ENCODE assay signal across 4 fruit fly cellular contexts in the genomic region with DNA sequence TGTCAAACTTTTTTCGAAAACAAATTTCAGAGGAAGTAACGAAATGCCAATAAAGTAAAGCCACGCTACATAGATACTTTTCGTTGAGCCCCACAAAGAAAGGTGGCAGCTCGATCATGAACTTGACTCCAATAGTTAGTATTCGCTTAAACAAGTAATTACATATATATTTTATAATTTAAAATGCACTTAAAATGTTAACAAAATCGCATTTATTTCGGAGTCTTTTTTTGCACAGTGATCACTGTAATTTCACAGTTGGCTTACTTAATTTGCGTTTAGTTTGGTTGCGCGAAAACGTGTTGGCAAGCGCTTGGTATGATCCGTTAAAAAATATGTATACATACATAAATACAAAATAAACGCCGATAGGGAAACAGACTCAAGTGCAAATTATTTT.
TF ChIP-seq lines count a peak whose summit lies in the region.

No protein-coding gene starts in this region.

- TF ChIP-seq CTCF in whole organism, embryonic (GFP tag; optimal IDR thresholded peaks at IDR 0.05; lab: Kevin White, UChicago) = no peak

TF ChIP-seq in whole organism, adult, 20 proteins besides CTCF, POLR2A, EP300 and RAD21:
- peak; percentile 12 for TF ChIP-seq bab1 (GFP tag; optimal IDR thresholded peaks at IDR 0.05; lab: Kevin White, UChicago)
- no peak for TF ChIP-seq tj (GFP tag; optimal IDR thresholded peaks at IDR 0.05; lab: Kevin White, UChicago)

TF ChIP-seq in whole organism, embryonic, 481 proteins besides CTCF, POLR2A, EP300 and RAD21:
- peak; percentile 39; the same call in 1 of the 2 replicates for TF ChIP-seq CG32532 (GFP tag; IDR thresholded peaks at IDR 0.05; lab: Robert Waterston, UW)
- no peak for TF ChIP-seq prd (optimal IDR thresholded peaks at IDR 0.05; lab: Kevin White, UChicago)
- 0 out of 3 replicates have a peak, but pooled peaks have one; percentile 23 for TF ChIP-seq prd (GFP tag; IDR thresholded peaks at IDR 0.05; lab: Robert Waterston, UW)
- no peak for TF ChIP-seq pfk (GFP tag; optimal IDR thresholded peaks at IDR 0.05; lab: Kevin White, UChicago)
- TF ChIP-seq CG9797 (GFP tag; optimal IDR thresholded peaks at IDR 0.05; lab: Kevin White, UChicago) = no peak
- peak; percentile 55 for TF ChIP-seq grau (tag; optimal IDR thresholded peaks at IDR 0.05; lab: Kevin White, UChicago)
- peak; percentile 7 for TF ChIP-seq gem (tag; optimal IDR thresholded peaks at IDR 0.05; lab: Kevin White, UChicago)
- TF ChIP-seq CG17328 (GFP tag; IDR thresholded peaks at IDR 0.05; lab: Robert Waterston, UW) = 0 out of 2 replicates have a peak, but pooled peaks have one; percentile 8
- TF ChIP-seq CG3847 (GFP tag; IDR thresholded peaks at IDR 0.05; lab: Robert Waterston, UW) = no peak
- no peak for TF ChIP-seq CG2199 (GFP tag; IDR thresholded peaks at IDR 0.05; lab: Robert Waterston, UW)
- no peak for TF ChIP-seq CG34422 (GFP tag; IDR thresholded peaks at IDR 0.05; lab: Robert Waterston, UW)
- peak; percentile 36 for TF ChIP-seq Rfx (GFP tag; IDR thresholded peaks at IDR 0.05; lab: Robert Waterston, UW)
- TF ChIP-seq CG9932 (GFP tag; IDR thresholded peaks at IDR 0.05; lab: Robert Waterston, UW) = 0 out of 2 replicates have a peak, but pooled peaks have one; percentile 13
- peak; percentile 12; the same call in 1 of the 2 replicates for TF ChIP-seq lmd (GFP tag; IDR thresholded peaks at IDR 0.05; lab: Robert Waterston, UW)
- TF ChIP-seq Med (GFP tag; lab: Kevin White, UChicago) = peak; percentile 66
- TF ChIP-seq CG12769 (tag; optimal IDR thresholded peaks at IDR 0.05; lab: Kevin White, UChicago) = no peak
- TF ChIP-seq slbo (GFP tag; IDR thresholded peaks at IDR 0.05; lab: Robert Waterston, UW) = peak; percentile 30; the same call in 1 of the 2 replicates
- no peak for TF ChIP-seq CG5245 (GFP tag; optimal IDR thresholded peaks at IDR 0.05; lab: Kevin White, UChicago)
- TF ChIP-seq wor (GFP tag; IDR thresholded peaks at IDR 0.05; lab: Robert Waterston, UW) = no peak
- TF ChIP-seq Drgx (GFP tag; IDR thresholded peaks at IDR 0.05; lab: Robert Waterston, UW) = peak; percentile 45
- TF ChIP-seq pum (GFP tag; optimal IDR thresholded peaks at IDR 0.05; lab: Kevin White, UChicago) = no peak
- no peak for TF ChIP-seq CG1602 (GFP tag; optimal IDR thresholded peaks at IDR 0.05; lab: Kevin White, UChicago)
- no peak for TF ChIP-seq CG1647 (GFP tag; optimal IDR thresholded peaks at IDR 0.05; lab: Kevin White, UChicago)
- no peak for TF ChIP-seq jing (GFP tag; optimal IDR thresholded peaks at IDR 0.05; lab: Kevin White, UChicago)
- TF ChIP-seq Ptx1 (GFP tag; IDR thresholded peaks at IDR 0.05; lab: Robert Waterston, UW) = 0 out of 2 replicates have a peak, but pooled peaks have one; percentile 24

TF ChIP-seq in whole organism, prepupa, 60 proteins besides CTCF, POLR2A, EP300 and RAD21:
- TF ChIP-seq CG8119 (GFP tag; IDR thresholded peaks at IDR 0.05; lab: Robert Waterston, UW) (peak; percentile 34; the same call in 2 of the 3 replicates), CG15336 (GFP tag; IDR thresholded peaks at IDR 0.05; lab: Robert Waterston, UW) (peak; percentile 50), Met (GFP tag; optimal IDR thresholded peaks at IDR 0.05; lab: Kevin White, UChicago) (peak; percentile 11), Hr4 (GFP tag; optimal IDR thresholded peaks at IDR 0.05; lab: Kevin White, UChicago) (peak; percentile 24), CG11294 (GFP tag; IDR thresholded peaks at IDR 0.05; lab: Robert Waterston, UW) (no peak), svp (GFP tag; lab: Kevin White, UChicago) (peak; percentile 46), CG31627 (GFP tag; optimal IDR thresholded peaks at IDR 0.05; lab: Kevin White, UChicago) (no peak), CG10631 (GFP tag; optimal IDR thresholded peaks at IDR 0.05; lab: Kevin White, UChicago) (no peak), CG4318 (GFP tag; optimal IDR thresholded peaks at IDR 0.05; lab: Kevin White, UChicago) (no peak), eg (GFP tag; IDR thresholded peaks at IDR 0.05; lab: Robert Waterston, UW) (peak; percentile 35; the same call in 2 of the 3 replicates), CG6276 (GFP tag; optimal IDR thresholded peaks at IDR 0.05; lab: Kevin White, UChicago) (peak; percentile 15), Sox15 (GFP tag; optimal IDR thresholded peaks at IDR 0.05; lab: Kevin White, UChicago) (no peak), fd59A (GFP tag; optimal IDR thresholded peaks at IDR 0.05; lab: Kevin White, UChicago) (no peak), acj6 (GFP tag; optimal IDR thresholded peaks at IDR 0.05; lab: Kevin White, UChicago) (peak; percentile 7), CG6163 (GFP tag; IDR thresholded peaks at IDR 0.05; lab: Robert Waterston, UW) (peak; percentile 49; the same call in 2 of the 3 replicates), CG8632 (GFP tag; optimal IDR thresholded peaks at IDR 0.05; lab: Kevin White, UChicago) (peak; percentile 18), Eip78C (GFP tag; lab: Kevin White, UChicago) (peak; percentile 45), esn (GFP tag; optimal IDR thresholded peaks at IDR 0.05; lab: Kevin White, UChicago) (peak; percentile 29), Sox102F (GFP tag; optimal IDR thresholded peaks at IDR 0.05; lab: Kevin White, UChicago) (peak; percentile 24)
TF ChIP-seq in whole organism, prepupa: peak in this region for 13.

TF ChIP-seq in whole organism, pupa, 21 proteins besides CTCF, POLR2A, EP300 and RAD21:
- TF ChIP-seq Ets98B (GFP tag; IDR thresholded peaks at IDR 0.05; lab: Robert Waterston, UW) = peak; percentile 48; the same call in 1 of the 2 replicates
- no peak for TF ChIP-seq CG17806 (tag; optimal IDR thresholded peaks at IDR 0.05; lab: Kevin White, UChicago)
- no peak for TF ChIP-seq CG15710 (tag; optimal IDR thresholded peaks at IDR 0.05; lab: Kevin White, UChicago)
- no peak for TF ChIP-seq CG14655 (GFP tag; optimal IDR thresholded peaks at IDR 0.05; lab: Kevin White, UChicago)
- 0 out of 3 replicates have a peak, but pooled peaks have one; percentile 48 for TF ChIP-seq CG4496 (GFP tag; IDR thresholded peaks at IDR 0.05; lab: Robert Waterston, UW)
- TF ChIP-seq Pif1B (GFP tag; optimal IDR thresholded peaks at IDR 0.05; lab: Kevin White, UChicago) = no peak
- TF ChIP-seq CG8159 (tag; optimal IDR thresholded peaks at IDR 0.05; lab: Kevin White, UChicago) = no peak
- no peak for TF ChIP-seq rn (GFP tag; IDR thresholded peaks at IDR 0.05; lab: Robert Waterston, UW)
- no peak for TF ChIP-seq CG32121 (GFP tag; IDR thresholded peaks at IDR 0.05; lab: Robert Waterston, UW)
- no peak for TF ChIP-seq Snoo (tag; optimal IDR thresholded peaks at IDR 0.05; lab: Kevin White, UChicago)
- TF ChIP-seq CG13204 (GFP tag; optimal IDR thresholded peaks at IDR 0.05; lab: Kevin White, UChicago) = no peak
- no peak for TF ChIP-seq Pif1A (GFP tag; optimal IDR thresholded peaks at IDR 0.05; lab: Kevin White, UChicago)
- no peak for TF ChIP-seq EcR (GFP tag; optimal IDR thresholded peaks at IDR 0.05; lab: Kevin White, UChicago)
- TF ChIP-seq D1 (tag; optimal IDR thresholded peaks at IDR 0.05; lab: Kevin White, UChicago) = no peak
